Worm (Caenorhabditis elegans) whole organism, late embryonic: ENCODE measurements around the gene msp-40.

Source experiments
- C38D4.7 ChIP-seq: fragments of 200-800 bp; sonication (Bioruptor generic); optimal IDR thresholded peaks from 2 replicates; lab custom pipeline; 2018; ENCODE audit warnings: mild to moderate bottlenecking, missing genetic modification characterization, moderate library complexity, missing compliant biosample characterization
- F13H6.1 ChIP-seq: sonication (generic microtip); optimal IDR thresholded peaks from 2 replicates; lab custom pipeline; 2016; ENCODE audit warnings: missing genetic modification characterization, missing compliant biosample characterization
- ahr-1 ChIP-seq: sonication (generic microtip); optimal IDR thresholded peaks from 2 replicates; lab custom pipeline; 2016; ENCODE audit warnings: missing genetic modification characterization, missing compliant biosample characterization
- ama-1 ChIP-seq: fragments of 150-350 bp; optimal IDR thresholded peaks from 2 replicates; lab custom pipeline; 2014
- ceh-14 ChIP-seq: sonication (generic microtip); optimal IDR thresholded peaks from 2 replicates; lab custom pipeline; 2016; ENCODE audit warnings: missing genotype, missing genetic modification characterization, missing compliant biosample characterization
- ceh-19 ChIP-seq: fragments of 200-800 bp; sonication (Bioruptor generic); optimal IDR thresholded peaks from 2 replicates; lab custom pipeline; 2018; ENCODE audit warnings: mild to moderate bottlenecking, missing genetic modification characterization, missing compliant biosample characterization
- ceh-22 ChIP-seq: sonication (generic microtip); optimal IDR thresholded peaks from 2 replicates; lab custom pipeline; 2017; ENCODE audit warnings: missing biosample characterization, missing genetic modification characterization
- ceh-24 ChIP-seq: sonication (generic microtip); optimal IDR thresholded peaks from 2 replicates; lab custom pipeline; 2016; ENCODE audit warnings: mild to moderate bottlenecking, missing genetic modification characterization, missing compliant biosample characterization
- ceh-48 ChIP-seq: sonication (generic microtip); optimal IDR thresholded peaks from 2 replicates; lab custom pipeline; 2016; ENCODE audit warnings: missing genetic modification characterization, inconsistent platforms, missing compliant biosample characterization
- ceh-6 ChIP-seq: fragments of 200-800 bp; sonication (Bioruptor generic); optimal IDR thresholded peaks from 2 replicates; lab custom pipeline; 2018; ENCODE audit warnings: mild to moderate bottlenecking, missing genetic modification characterization, missing compliant biosample characterization
- che-1 ChIP-seq: sonication (generic microtip); optimal IDR thresholded peaks from 2 replicates; lab custom pipeline; 2016; ENCODE audit warnings: mild to moderate bottlenecking, missing genetic modification characterization, missing compliant biosample characterization
- dmd-4 ChIP-seq: sonication (generic microtip); optimal IDR thresholded peaks from 2 replicates; lab custom pipeline; 2016; ENCODE audit warnings: borderline replicate concordance, missing genetic modification characterization, missing compliant biosample characterization
- elt-2 ChIP-seq: sonication (generic microtip); optimal IDR thresholded peaks from 2 replicates; lab custom pipeline; 2016; ENCODE audit warnings: missing genetic modification reagents, missing genetic modification characterization, missing compliant biosample characterization
- elt-4 ChIP-seq: sonication (generic microtip); optimal IDR thresholded peaks from 2 replicates; lab custom pipeline; 2016; ENCODE audit warnings: missing genetic modification characterization, missing compliant biosample characterization
- ets-4 ChIP-seq: sonication (generic microtip); optimal IDR thresholded peaks from 2 replicates; lab custom pipeline; 2016; ENCODE audit warnings: missing genetic modification characterization, missing compliant biosample characterization
- eyg-1 ChIP-seq: sonication (generic microtip); optimal IDR thresholded peaks from 2 replicates; lab custom pipeline; 2016; ENCODE audit warnings: missing genotype, missing genetic modification characterization, missing compliant biosample characterization
- fax-1 ChIP-seq: sonication (generic microtip); optimal IDR thresholded peaks from 2 replicates; lab custom pipeline; 2016; ENCODE audit warnings: missing genotype, missing genetic modification characterization, missing compliant biosample characterization
- fkh-6 ChIP-seq: sonication (generic microtip); optimal IDR thresholded peaks from 2 replicates; lab custom pipeline; 2016; ENCODE audit warnings: missing genetic modification characterization, missing compliant biosample characterization
- hlh-13 ChIP-seq: fragments of 200-800 bp; sonication (Bioruptor generic); optimal IDR thresholded peaks from 2 replicates; lab custom pipeline; 2018; ENCODE audit warnings: mild to moderate bottlenecking, missing genetic modification characterization, missing compliant biosample characterization
- hlh-15 ChIP-seq: sonication (generic microtip); optimal IDR thresholded peaks from 2 replicates; lab custom pipeline; 2016; ENCODE audit warnings: missing genetic modification characterization, missing compliant biosample characterization
- lin-11 ChIP-seq: fragments of 200-800 bp; sonication (Bioruptor generic); optimal IDR thresholded peaks from 2 replicates; lab custom pipeline; 2018; ENCODE audit warnings: mild to moderate bottlenecking, missing genetic modification characterization, missing compliant biosample characterization
- nfya-1 ChIP-seq: sonication (generic microtip); optimal IDR thresholded peaks from 2 replicates; lab custom pipeline; 2017; ENCODE audit warnings: missing genetic modification characterization, mild to moderate bottlenecking, missing compliant biosample characterization, antibody characterized with exemption, moderate library complexity
- nhr-11 ChIP-seq: fragments of 150-350 bp; optimal IDR thresholded peaks from 2 replicates; lab custom pipeline; 2014; ENCODE audit warnings: missing biosample characterization, missing genetic modification characterization
- npax-4 ChIP-seq: sonication (generic microtip); optimal IDR thresholded peaks from 2 replicates; lab custom pipeline; 2016; ENCODE audit warnings: missing genetic modification characterization, missing compliant biosample characterization
- pag-3 ChIP-seq: sonication (generic microtip); optimal IDR thresholded peaks from 2 replicates; lab custom pipeline; 2016; ENCODE audit warnings: missing compliant biosample characterization, missing genetic modification characterization, borderline replicate concordance
- pax-1 ChIP-seq: fragments of 150-350 bp; optimal IDR thresholded peaks from 2 replicates; lab custom pipeline; 2014; ENCODE audit warnings: missing biosample characterization, missing genetic modification characterization
- pha-2 ChIP-seq: sonication (generic microtip); optimal IDR thresholded peaks from 2 replicates; lab custom pipeline; 2017; ENCODE audit warnings: mild to moderate bottlenecking, missing genetic modification characterization, missing compliant biosample characterization
- pha-4 ChIP-seq: fragments of 150-350 bp; optimal IDR thresholded peaks from 2 replicates; lab custom pipeline; 2018; ENCODE audit warnings: missing biosample characterization, missing genetic modification reagents, missing genetic modification characterization
- ref-2 ChIP-seq: sonication (generic microtip); optimal IDR thresholded peaks from 2 replicates; lab custom pipeline; 2016; ENCODE audit warnings: missing genetic modification characterization, missing compliant biosample characterization
- rnt-1 ChIP-seq: sonication (generic microtip); optimal IDR thresholded peaks from 2 replicates; lab custom pipeline; 2016; ENCODE audit warnings: missing genetic modification characterization, missing compliant biosample characterization
- sdc-2 ChIP-seq: sonication (generic microtip); optimal IDR thresholded peaks from 2 replicates; lab custom pipeline; 2016; ENCODE audit warnings: missing genotype, missing genetic modification characterization, missing compliant biosample characterization
- sox-2 ChIP-seq: fragments of 200-800 bp; sonication (Bioruptor generic); IDR thresholded peaks from 2 replicates; pipeline ENCODE4 v1.3.6; 2022; ENCODE audit warnings: missing genetic modification reagents, missing genetic modification characterization, missing compliant biosample characterization
- syd-9 ChIP-seq: sonication (generic microtip); optimal IDR thresholded peaks from 2 replicates; lab custom pipeline; 2016; ENCODE audit warnings: mild to moderate bottlenecking, missing genetic modification characterization, moderate library complexity, missing compliant biosample characterization
- tbx-2 ChIP-seq: sonication (generic microtip); optimal IDR thresholded peaks from 2 replicates; lab custom pipeline; 2016; ENCODE audit warnings: missing genetic modification characterization, missing compliant biosample characterization
- tbx-7 ChIP-seq: sonication (generic microtip); optimal IDR thresholded peaks from 2 replicates; lab custom pipeline; 2016; ENCODE audit warnings: missing genotype, missing genetic modification characterization, missing compliant biosample characterization
- ttx-3 ChIP-seq: sonication (generic microtip); optimal IDR thresholded peaks from 2 replicates; lab custom pipeline; 2016; ENCODE audit warnings: missing genetic modification reagents, missing genetic modification characterization, missing compliant biosample characterization
- unc-42 ChIP-seq: sonication (generic microtip); optimal IDR thresholded peaks from 2 replicates; lab custom pipeline; 2016; ENCODE audit warnings: missing genotype, missing genetic modification characterization, missing compliant biosample characterization
- unc-55 ChIP-seq: sonication (generic microtip); optimal IDR thresholded peaks from 2 replicates; lab custom pipeline; 2017; ENCODE audit warnings: missing biosample characterization, missing genetic modification reagents, missing genetic modification characterization
- unc-86 ChIP-seq: sonication (generic microtip); optimal IDR thresholded peaks from 2 replicates; lab custom pipeline; 2016; ENCODE audit warnings: missing genetic modification characterization, missing compliant biosample characterization
- ztf-16 ChIP-seq: sonication (generic microtip); optimal IDR thresholded peaks from 2 replicates; lab custom pipeline; 2017; ENCODE audit warnings: missing genetic modification characterization, missing compliant biosample characterization

msp-40 gene

DNA sequence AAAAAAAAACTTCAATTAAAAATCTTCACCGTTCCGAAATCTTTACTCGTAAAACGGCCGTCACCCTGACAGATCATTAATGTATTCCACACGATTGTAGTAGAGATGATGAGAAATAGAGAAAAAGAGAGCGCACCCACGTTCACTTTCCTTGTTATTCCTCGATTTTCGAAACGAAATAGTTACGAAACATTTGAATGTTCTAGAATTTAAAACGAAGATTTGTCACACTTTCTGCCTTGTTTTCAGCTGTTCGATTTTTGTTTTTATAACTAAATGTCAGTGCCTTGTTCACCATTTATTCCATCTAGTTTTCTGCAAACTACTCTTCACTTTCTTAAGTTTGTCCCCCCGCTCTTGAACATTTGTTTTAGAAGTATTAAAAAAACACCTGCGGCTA, 29.5 kb downstream of the msp-40 start:
- no peak for TF ChIP-seq elt-4 (tag; lab: Kevin White, UChicago)
- TF ChIP-seq unc-42 (tag; lab: Kevin White, UChicago), result no peak
- no peak for TF ChIP-seq ets-4
- TF ChIP-seq hlh-15 (tag; lab: Kevin White, UChicago), result no peak
- no peak for TF ChIP-seq ceh-48 (tag; lab: Kevin White, UChicago)

ce11 chrII:4855489-4855888, 30.3 kb downstream of the msp-40 start:
- TF ChIP-seq C38D4.7 (GFP tag; lab: Kevin White, UChicago) (no peak), ceh-24 (tag; lab: Kevin White, UChicago) (no peak), unc-42 (tag; lab: Kevin White, UChicago) (peak; percentile 22), ahr-1 (tag; lab: Kevin White, UChicago) (no peak), eyg-1 (no peak), elt-2 (tag; lab: Kevin White, UChicago) (no peak)

- TF ChIP-seq unc-55 (GFP tag; lab: Kevin White, UChicago), result no peak
- no peak for TF ChIP-seq che-1 (tag; lab: Kevin White, UChicago)
- TF ChIP-seq nfya-1 (tag; lab: Kevin White, UChicago), result no peak
- no peak for TF ChIP-seq hlh-15 (tag; lab: Kevin White, UChicago)
- no peak for TF ChIP-seq ref-2 (tag; lab: Kevin White, UChicago)
- no peak for TF ChIP-seq ahr-1 (tag; lab: Kevin White, UChicago)
- no peak for TF ChIP-seq eyg-1
- TF ChIP-seq pha-4, result no peak
- TF ChIP-seq ceh-14 (tag; lab: Kevin White, UChicago), result no peak
- no peak for TF ChIP-seq lin-11 (tag; lab: Kevin White, UChicago)
- TF ChIP-seq fax-1, result no peak
- TF ChIP-seq ama-1 (lab: Kevin White, UChicago), result no peak
- no peak for TF ChIP-seq ztf-16 (tag; lab: Kevin White, UChicago)
- TF ChIP-seq sdc-2, result no peak
- TF ChIP-seq elt-4 (tag; lab: Kevin White, UChicago), result no peak
- no peak for TF ChIP-seq elt-2 (tag; lab: Kevin White, UChicago)
- no peak for TF ChIP-seq rnt-1 (tag; lab: Kevin White, UChicago)
- no peak for TF ChIP-seq ceh-6 (GFP tag; lab: Kevin White, UChicago)
- no peak for TF ChIP-seq pax-1 (tag; lab: Kevin White, UChicago)
- TF ChIP-seq, all 69 proteins: peak for 0
Measured at ce11 chrII:4856113-4856512, 30.9 kb downstream of the msp-40 start.

DNA sequence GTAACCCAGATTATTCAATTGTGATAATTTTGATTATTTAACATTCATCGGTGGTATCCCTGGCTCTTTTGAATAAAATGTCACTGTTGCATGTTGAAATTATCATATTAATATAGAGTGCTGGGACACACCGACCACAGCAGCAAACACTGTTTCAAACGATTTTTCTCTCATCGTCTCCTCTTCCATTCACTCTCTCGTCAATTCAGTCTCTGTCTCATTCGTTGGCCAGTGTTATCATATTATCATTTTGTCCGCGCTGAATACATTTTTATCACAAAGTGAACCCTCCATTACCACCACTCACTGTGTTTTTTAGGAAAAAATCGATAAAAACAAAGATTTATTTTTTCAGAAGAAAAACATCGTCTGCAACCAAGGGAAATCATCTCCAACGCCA, 31.9 kb downstream of the msp-40 start:
- TF ChIP-seq pha-2 (tag; lab: Kevin White, UChicago), result no peak
- TF ChIP-seq elt-2 (tag; lab: Kevin White, UChicago), result peak; percentile 98

ce11 chrII:4857873-4858364, 32.7 kb downstream of the msp-40 start, which contains the start of gene F11G11.5:
TSS of gene F11G11.5 (plus strand) at chrII:4857923.
- no peak for TF ChIP-seq tbx-7 (tag; lab: Kevin White, UChicago)
- TF ChIP-seq ceh-24 (tag; lab: Kevin White, UChicago), result no peak
- TF ChIP-seq sdc-2, result no peak
- no peak for TF ChIP-seq tbx-2
- no peak for TF ChIP-seq hlh-13
- TF ChIP-seq ahr-1 (tag; lab: Kevin White, UChicago), result no peak
- no peak for TF ChIP-seq dmd-4 (tag; lab: Kevin White, UChicago)
- no peak for TF ChIP-seq npax-4 (tag; lab: Kevin White, UChicago)
- TF ChIP-seq nhr-11 (tag; lab: Kevin White, UChicago), result no peak

- TF ChIP-seq ceh-22 (tag; lab: Kevin White, UChicago) (no peak), ahr-1 (tag; lab: Kevin White, UChicago) (no peak), sdc-2 (no peak), C38D4.7 (GFP tag; lab: Kevin White, UChicago) (no peak), ceh-19 (GFP tag; lab: Kevin White, UChicago) (no peak), elt-2 (tag; lab: Kevin White, UChicago) (no peak), ref-2 (tag; lab: Kevin White, UChicago) (no peak), unc-86 (no peak), pag-3 (tag; lab: Kevin White, UChicago) (no peak), ceh-14 (tag; lab: Kevin White, UChicago) (no peak), rnt-1 (tag; lab: Kevin White, UChicago) (no peak), elt-4 (tag; lab: Kevin White, UChicago) (no peak), sox-2 (GFP tag; lab: Robert Waterston, UW) (no peak), fkh-6 (tag; lab: Kevin White, UChicago) (no peak), F13H6.1 (tag; lab: Kevin White, UChicago) (no peak), syd-9 (tag; lab: Kevin White, UChicago) (no peak), ttx-3 (tag; lab: Kevin White, UChicago) (no peak)
Measured at ce11 chrII:4858906-4859411, 33.7 kb downstream of the msp-40 start.
